Worm (Caenorhabditis elegans) whole organism, L1 larva: ENCODE measurements around the gene madf-8.
"Not testable (repeated sequence)": the region's sequence is repeated elsewhere in the genome, so short reads cannot be mapped to it uniquely, and the experiment has no call there.

ENCODE experiments used
- C16A3.4 ChIP-seq: fragments of 150-350 bp; optimal IDR thresholded peaks from 2 replicates; lab custom pipeline; 2014; ENCODE audit warnings: missing biosample characterization, missing genetic modification characterization
- F16B12.6 ChIP-seq: fragments of 150-350 bp; optimal IDR thresholded peaks from 2 replicates; lab custom pipeline; 2014; ENCODE audit warnings: missing biosample characterization, missing genetic modification characterization
- aha-1 ChIP-seq: fragments of 150-350 bp; optimal IDR thresholded peaks from 2 replicates; lab custom pipeline; 2014; ENCODE audit warnings: missing biosample characterization, missing genetic modification characterization
- aly-2 ChIP-seq: fragments of 150-350 bp; optimal IDR thresholded peaks from 2 replicates; lab custom pipeline; 2014; ENCODE audit warnings: missing biosample characterization, missing genetic modification characterization
- ama-1 ChIP-seq: fragments of 150-350 bp; optimal IDR thresholded peaks from 2 replicates; lab custom pipeline; 2014
- ceh-90 ChIP-seq: sonication (generic microtip); optimal IDR thresholded peaks from 2 replicates; lab custom pipeline; 2016; ENCODE audit warnings: missing genetic modification characterization, missing compliant biosample characterization
- ces-1 ChIP-seq: fragments of 150-350 bp; optimal IDR thresholded peaks from 2 replicates; lab custom pipeline; 2014; ENCODE audit warnings: missing biosample characterization, missing genetic modification reagents, missing genetic modification characterization
- efl-1 ChIP-seq, 4 experiments: fragments of 150-350 bp; optimal IDR thresholded peaks in 3 of 4; peaks in 1 of 4; 1 replicate in 1 of 4; 2 replicates in 3 of 4; lab custom pipeline; 2014; ENCODE audit warnings: missing biosample characterization in 2 of 4, missing genetic modification characterization in 2 of 4, missing genetic modification reagents in 2 of 4
- egl-13 ChIP-seq: sonication (generic microtip); optimal IDR thresholded peaks from 2 replicates; lab custom pipeline; 2016; ENCODE audit warnings: missing genotype, missing genetic modification reagents, missing genetic modification characterization, missing compliant biosample characterization
- elt-2 ChIP-seq: sonication (generic microtip); optimal IDR thresholded peaks from 2 replicates; lab custom pipeline; 2016; ENCODE audit warnings: missing genetic modification characterization, mild to moderate bottlenecking, inconsistent platforms, missing compliant biosample characterization, missing genetic modification reagents
- elt-3 ChIP-seq, 6 experiments: fragments of 150-350 bp in 1 of 6; sonication (generic microtip); optimal IDR thresholded peaks; 2 replicates each; lab custom pipeline; 2017 to 2018; ENCODE audit warnings: missing biosample characterization in 6 of 6, missing genetic modification characterization in 6 of 6, inconsistent platforms in 1 of 6
- fkh-10 ChIP-seq: sonication (generic microtip); optimal IDR thresholded peaks from 2 replicates; lab custom pipeline; 2017; ENCODE audit warnings: missing biosample characterization, missing genetic modification reagents, missing genetic modification characterization
- fkh-4 ChIP-seq: sonication (generic microtip); optimal IDR thresholded peaks from 2 replicates; lab custom pipeline; 2016; ENCODE audit warnings: missing compliant biosample characterization, missing genetic modification characterization, borderline replicate concordance
- fos-1 ChIP-seq: fragments of 150-350 bp; optimal IDR thresholded peaks from 2 replicates; lab custom pipeline; 2014; ENCODE audit warnings: missing biosample characterization, missing genetic modification characterization
- hpl-2 ChIP-seq: fragments of 150-350 bp; optimal IDR thresholded peaks from 2 replicates; lab custom pipeline; 2014; ENCODE audit warnings: missing biosample characterization, missing genetic modification reagents, missing genetic modification characterization
- irx-1 ChIP-seq: sonication (generic microtip); optimal IDR thresholded peaks from 2 replicates; lab custom pipeline; 2016; ENCODE audit warnings: missing genetic modification characterization, missing compliant biosample characterization
- isw-1 ChIP-seq: fragments of 200-800 bp; sonication (Bioruptor generic); IDR thresholded peaks from 2 replicates; pipeline ENCODE4 v1.3.6; 2022; ENCODE audit warnings: missing genetic modification characterization, missing compliant biosample characterization
- jun-1 ChIP-seq: fragments of 150-350 bp; optimal IDR thresholded peaks from 2 replicates; lab custom pipeline; 2014; ENCODE audit warnings: missing biosample characterization, missing genetic modification reagents, missing genetic modification characterization
- lin-13 ChIP-seq: fragments of 150-350 bp; optimal IDR thresholded peaks from 2 replicates; lab custom pipeline; 2014; ENCODE audit warnings: missing biosample characterization, missing genetic modification reagents, missing genetic modification characterization
- lin-15B ChIP-seq: fragments of 150-350 bp; sonication (generic microtip); optimal IDR thresholded peaks from 3 replicates; lab custom pipeline; 2014; ENCODE audit warnings: missing biosample characterization, missing genetic modification characterization
- lin-35 ChIP-seq, 2 experiments: fragments of 150-350 bp; optimal IDR thresholded peaks; 2 replicates each; lab custom pipeline; 2014; ENCODE audit warnings: missing biosample characterization in 2 of 2, missing genetic modification characterization in 2 of 2, missing genetic modification reagents in 2 of 2
- lir-3 ChIP-seq: sonication (generic microtip); optimal IDR thresholded peaks from 2 replicates; lab custom pipeline; 2016; ENCODE audit warnings: mild to moderate bottlenecking, missing genetic modification characterization, moderate library complexity, missing compliant biosample characterization; ENCODE audit not compliant: poor library complexity
- mdl-1 ChIP-seq, 2 experiments: fragments of 150-350 bp; optimal IDR thresholded peaks; 2 replicates each; lab custom pipeline; 2014 to 2017; ENCODE audit warnings: missing biosample characterization in 2 of 2, missing genetic modification characterization in 2 of 2, inconsistent platforms in 1 of 2
- mep-1 ChIP-seq: fragments of 150-350 bp; optimal IDR thresholded peaks from 2 replicates; lab custom pipeline; 2014; ENCODE audit warnings: missing biosample characterization, missing genetic modification characterization
- nhr-11 ChIP-seq: fragments of 150-350 bp; optimal IDR thresholded peaks from 2 replicates; lab custom pipeline; 2014; ENCODE audit warnings: missing biosample characterization, missing genetic modification characterization
- nhr-19 ChIP-seq: fragments of 200-800 bp; sonication (Bioruptor generic); conservative IDR thresholded peaks from 2 replicates; pipeline ENCODE4 v1.3.6; 2022; ENCODE audit warnings: missing genetic modification characterization, missing compliant biosample characterization
- nhr-76 ChIP-seq: sonication (generic microtip); optimal IDR thresholded peaks from 2 replicates; lab custom pipeline; 2017; ENCODE audit warnings: missing biosample characterization, missing genetic modification characterization
- nhr-85 ChIP-seq: sonication (generic microtip); peaks from one replicate; lab custom pipeline; 2016; ENCODE audit warnings: missing genetic modification characterization, inconsistent platforms, missing compliant biosample characterization
- pag-3 ChIP-seq: sonication (generic microtip); optimal IDR thresholded peaks from 2 replicates; lab custom pipeline; 2017; ENCODE audit warnings: missing genetic modification characterization, mild to moderate bottlenecking, missing compliant biosample characterization, antibody characterized with exemption, borderline replicate concordance; ENCODE audit not compliant: insufficient read depth
- rnt-1 ChIP-seq: sonication (generic microtip); optimal IDR thresholded peaks from 2 replicates; lab custom pipeline; 2016; ENCODE audit warnings: mild to moderate bottlenecking, missing genetic modification characterization, moderate library complexity, missing compliant biosample characterization
- snpc-4 ChIP-seq: fragments of 150-350 bp; optimal IDR thresholded peaks from 2 replicates; lab custom pipeline; 2014; ENCODE audit warnings: missing biosample characterization, missing genetic modification characterization
- sox-4 ChIP-seq: sonication (generic microtip); optimal IDR thresholded peaks from 2 replicates; lab custom pipeline; 2016; ENCODE audit warnings: missing genetic modification characterization, missing compliant biosample characterization
- unc-98 ChIP-seq: fragments of 200-800 bp; sonication (Bioruptor generic); IDR thresholded peaks from 2 replicates; pipeline ENCODE4 v1.3.6; 2022; ENCODE audit warnings: missing genetic modification characterization, missing compliant biosample characterization
- zag-1 ChIP-seq: fragments of 150-350 bp; optimal IDR thresholded peaks from 2 replicates; lab custom pipeline; 2014; ENCODE audit warnings: missing biosample characterization, missing genetic modification characterization
- zip-4 ChIP-seq: fragments of 200-800 bp; sonication (Bioruptor generic); optimal IDR thresholded peaks from 2 replicates; lab custom pipeline; 2018; ENCODE audit warnings: mild to moderate bottlenecking, missing genetic modification characterization, moderate library complexity, missing compliant biosample characterization
- ztf-11 ChIP-seq, 2 experiments: sonication (generic microtip); optimal IDR thresholded peaks; 2 replicates each; lab custom pipeline; 2016 to 2017; ENCODE audit warnings: missing genetic modification characterization in 2 of 2, missing biosample characterization in 1 of 2, missing compliant biosample characterization in 1 of 2

Gene madf-8

DNA sequence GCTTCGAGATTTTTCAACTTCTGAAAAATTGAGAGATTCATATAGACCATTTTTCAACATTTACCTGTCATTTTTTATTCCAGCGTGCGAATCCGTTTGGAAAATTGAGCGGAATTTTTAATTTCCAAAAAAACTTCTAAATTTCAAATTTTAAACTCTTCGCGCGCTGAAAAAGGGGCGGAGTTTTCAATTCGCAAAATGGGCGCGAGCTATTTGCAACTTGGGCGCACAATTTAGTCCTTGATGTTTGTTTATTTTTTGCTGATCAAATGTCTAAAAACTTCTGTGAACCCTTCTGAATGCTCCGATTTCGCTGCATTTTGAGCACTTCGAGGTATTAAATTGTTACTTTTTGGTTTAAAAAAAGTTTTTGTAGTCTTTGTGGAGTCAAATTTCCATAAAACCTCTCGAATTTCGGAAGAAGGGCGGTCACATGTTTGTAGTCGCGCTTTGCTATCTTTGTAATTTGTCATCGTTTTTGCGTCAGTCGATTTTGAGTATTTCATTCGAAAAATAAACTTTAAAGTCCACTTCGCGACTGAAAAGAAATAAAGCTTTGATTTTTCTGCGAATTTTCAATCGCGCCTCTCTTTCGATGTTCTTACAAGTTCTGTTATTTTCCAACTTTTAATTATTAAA lies at the start of gene madf-8, which contains the start of gene gsr-1 (continued):
- TF ChIP-seq lin-15B (tag; lab: Kevin White, UChicago) = peak; percentile 45
- TF ChIP-seq sox-4 (tag; lab: Kevin White, UChicago) = no peak
- peak in 1 of 2 experiments; percentile 26 for TF ChIP-seq ztf-11 (tag; optimal IDR thresholded peaks at IDR 0.05; lab: Kevin White, UChicago)
- TF ChIP-seq fos-1 (tag; lab: Kevin White, UChicago) = no peak
- TF ChIP-seq zag-1 = no peak
- TF ChIP-seq lin-13 = no peak
- TF ChIP-seq ces-1 (GFP tag; lab: Kevin White, UChicago) = no peak
- TF ChIP-seq lin-35 (GFP tag; optimal IDR thresholded peaks at IDR 0.05; lab: Kevin White, UChicago) = peak; percentile 77 to 84
- TF ChIP-seq ceh-90 (tag; lab: Kevin White, UChicago) = no peak
- TF ChIP-seq aha-1 (tag; lab: Kevin White, UChicago) = no peak
- no peak for TF ChIP-seq mep-1
- peak; percentile 48 for TF ChIP-seq C16A3.4 (tag; lab: Kevin White, UChicago)
- TF ChIP-seq mdl-1 (tag; optimal IDR thresholded peaks at IDR 0.05; lab: Kevin White, UChicago) = peak in 1 of 2 experiments; percentile 33
- no peak for TF ChIP-seq elt-3 (tag; optimal IDR thresholded peaks at IDR 0.05; lab: Kevin White, UChicago)
- TF ChIP-seq hpl-2 (GFP tag; lab: Kevin White, UChicago) = no peak
- TF ChIP-seq fkh-4 (tag; lab: Kevin White, UChicago) = no peak
- no peak for TF ChIP-seq fkh-10 (GFP tag; lab: Kevin White, UChicago)
- no peak for TF ChIP-seq pag-3
- peak; percentile 78 for TF ChIP-seq rnt-1 (tag; lab: Kevin White, UChicago)
- no peak for TF ChIP-seq zip-4
- TF ChIP-seq F16B12.6 = peak; percentile 2
- peak; percentile 88 to 89 for TF ChIP-seq efl-1 (optimal IDR thresholded peaks at IDR 0.05; lab: Kevin White, UChicago)
- peak; percentile 86 to 98 for TF ChIP-seq efl-1 (GFP tag; optimal IDR thresholded peaks at IDR 0.05 in 1 of 2; lab: Kevin White, UChicago)
- TF ChIP-seq nhr-11 (tag; lab: Kevin White, UChicago) = peak; percentile 8
- TF ChIP-seq elt-2 (tag; lab: Kevin White, UChicago) = no peak
- peak; percentile 50 for TF ChIP-seq snpc-4 (tag; lab: Kevin White, UChicago)
- no peak for TF ChIP-seq unc-98
- TF ChIP-seq jun-1 (tag; lab: Kevin White, UChicago) = no peak
- peak; percentile 63 for TF ChIP-seq irx-1 (tag; lab: Kevin White, UChicago)
- no peak for TF ChIP-seq ama-1 (lab: Kevin White, UChicago)
- TF ChIP-seq egl-13 = peak; percentile 4
- TF ChIP-seq nhr-76 = no peak
- no peak for TF ChIP-seq nhr-85 (tag; lab: Kevin White, UChicago)

DNA sequence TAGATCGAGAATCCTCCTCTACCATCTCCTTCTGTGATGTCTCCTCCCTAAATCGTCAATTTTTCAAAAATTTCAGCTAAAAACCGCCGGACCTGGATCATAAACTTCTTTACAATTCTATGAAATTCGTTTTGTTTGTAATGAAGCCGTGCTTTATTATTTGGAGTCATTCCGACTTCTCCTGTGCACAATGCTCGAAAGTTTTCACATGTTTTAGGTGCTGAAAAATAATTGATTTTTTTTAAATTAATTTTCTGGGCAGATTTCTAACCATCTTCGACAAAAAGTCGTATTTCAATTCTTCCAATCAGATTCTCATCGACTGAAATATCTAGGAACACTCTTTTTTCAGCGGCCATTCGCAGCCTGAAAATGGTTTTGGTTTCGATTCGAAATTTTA lies 48.6 kb upstream of the madf-8 start, which contains the start of gene cyn-9:
Gene cyn-9 (minus strand): TSS at position 366 of the 400 bp plus-strand sequence.
- TF ChIP-seq lir-3 (tag; lab: Kevin White, UChicago) (no peak), ama-1 (lab: Kevin White, UChicago) (no peak)
- TF ChIP-seq, all 84 proteins: peak for 0

DNA sequence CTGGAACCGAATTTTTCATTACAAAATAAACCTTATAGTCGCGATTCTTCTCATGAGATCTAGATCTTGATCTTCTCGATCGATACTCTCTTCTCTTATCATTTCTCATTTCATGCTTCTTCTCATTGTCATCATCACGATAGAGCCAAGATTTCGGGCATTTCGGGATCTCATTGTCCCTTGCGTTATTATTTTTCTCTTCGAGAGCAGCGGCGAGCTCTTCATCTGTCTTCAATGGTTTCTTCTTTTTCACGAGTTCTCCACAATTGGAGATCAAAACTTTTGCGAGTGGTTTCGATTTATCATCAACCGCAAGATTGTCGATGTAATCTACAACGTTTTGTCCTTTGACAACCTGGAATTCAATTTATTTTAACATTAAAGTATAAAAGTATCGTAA lies 47.7 kb upstream of the madf-8 start:
- no peak for TF ChIP-seq hpl-2 (GFP tag; lab: Kevin White, UChicago)
- no peak for TF ChIP-seq aly-2

DNA sequence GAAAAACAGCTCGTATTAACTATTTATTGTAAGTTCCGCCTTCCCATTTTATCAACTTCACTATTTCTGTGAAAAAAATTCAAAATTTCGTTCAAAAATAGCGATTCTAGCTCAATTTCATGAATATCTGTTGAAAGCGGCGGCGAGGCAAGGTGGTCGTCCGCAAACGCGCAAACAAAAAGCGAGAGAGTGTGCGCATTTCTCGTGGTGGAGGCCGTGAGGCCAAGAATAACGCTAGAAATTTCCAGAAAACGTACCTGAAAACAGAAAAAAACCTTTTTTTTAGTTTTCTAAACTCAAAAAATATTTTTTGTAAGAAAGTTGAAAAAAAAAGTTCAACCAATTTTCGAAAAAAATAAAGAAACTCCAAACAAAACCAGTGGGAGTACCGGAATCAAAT lies 46.5 kb upstream of the madf-8 start:
- TF ChIP-seq nhr-19 (GFP tag; lab: Robert Waterston, UW) (peak; percentile 46), isw-1 (GFP tag; lab: Robert Waterston, UW) (0 out of 2 replicates have a peak, but pooled peaks have one; percentile 4), efl-1 (GFP tag; optimal IDR thresholded peaks at IDR 0.05 in 1 of 2; lab: Kevin White, UChicago) (peak in 1 of 2 experiments; percentile 57)
- not testable (repeated sequence) for TF ChIP-seq efl-1 (optimal IDR thresholded peaks at IDR 0.05; lab: Kevin White, UChicago)
